Fruit fly (Drosophila melanogaster) whole organism, pupa: ENCODE results near the gene CG43816.

ENCODE experiments used
- CG13204 ChIP-seq: fragments of 200-800 bp; sonication (Bioruptor generic); optimal IDR thresholded peaks from 2 replicates; lab custom pipeline; 2018; ENCODE audit warnings: missing biosample characterization, mild to moderate bottlenecking, missing genetic modification characterization, moderate library complexity
- D1 ChIP-seq: fragments of 200-800 bp; sonication (Bioruptor generic); optimal IDR thresholded peaks from 2 replicates; lab custom pipeline; 2018; ENCODE audit warnings: missing biosample characterization, mild to moderate bottlenecking, missing genetic modification characterization, moderate library complexity
- EcR ChIP-seq: fragments of 200-800 bp; sonication (Bioruptor generic); optimal IDR thresholded peaks from 3 replicates; lab custom pipeline; 2019; ENCODE audit warnings: missing biosample characterization, missing genetic modification characterization, mild to moderate bottlenecking, moderate library complexity, missing genetic modification reagents
- fd96Ca ChIP-seq: fragments of 200-800 bp; sonication (Bioruptor generic); IDR thresholded peaks from 3 replicates; pipeline ENCODE4 v1.3.6; 2022; ENCODE audit warnings: missing biosample characterization, missing genetic modification characterization
- gl ChIP-seq: fragments of 200-800 bp; sonication (Bioruptor generic); optimal IDR thresholded peaks from 2 replicates; lab custom pipeline; 2018; ENCODE audit warnings: missing biosample characterization, mild to moderate bottlenecking, missing genetic modification characterization

dm6 chr2L:16004025-16004424 lies at the start of gene CG43816, which contains the start of gene CG13245:
- no peak for TF ChIP-seq fd96Ca (GFP tag; lab: Robert Waterston, UW)
- no peak for TF ChIP-seq EcR (GFP tag; lab: Kevin White, UChicago)
- no peak for TF ChIP-seq CG13204 (GFP tag; lab: Kevin White, UChicago)
- no peak for TF ChIP-seq D1
- TF ChIP-seq gl (tag; lab: Kevin White, UChicago) = no peak
